Worm (Caenorhabditis elegans) whole organism, L3 larva: Measurements from ENCODE around the gene M04G7.2.

Experiments
- R02D3.7 ChIP-seq: fragments of 150-350 bp; optimal IDR thresholded peaks from 2 replicates; lab custom pipeline; 2014; ENCODE audit warnings: missing biosample characterization, missing genetic modification characterization
- ZK546.5 ChIP-seq: sonication (generic microtip); optimal IDR thresholded peaks from 2 replicates; lab custom pipeline; 2017; ENCODE audit warnings: missing biosample characterization, missing genetic modification characterization
- aly-2 ChIP-seq: fragments of 150-350 bp; optimal IDR thresholded peaks from 2 replicates; lab custom pipeline; 2014; ENCODE audit warnings: missing biosample characterization, missing genetic modification characterization
- ama-1 ChIP-seq: fragments of 150-350 bp; optimal IDR thresholded peaks from 2 replicates; lab custom pipeline; 2018
- ceh-16 ChIP-seq: sonication (generic microtip); optimal IDR thresholded peaks from 2 replicates; lab custom pipeline; 2017; ENCODE audit warnings: missing biosample characterization, missing genetic modification characterization
- ceh-28 ChIP-seq: fragments of 150-350 bp; optimal IDR thresholded peaks from 2 replicates; lab custom pipeline; 2014; ENCODE audit warnings: missing biosample characterization, missing genetic modification reagents, missing genetic modification characterization
- ceh-82 ChIP-seq: fragments of 150-350 bp; optimal IDR thresholded peaks from 2 replicates; lab custom pipeline; 2014; ENCODE audit warnings: missing biosample characterization, missing genetic modification characterization
- ceh-9 ChIP-seq: sonication (generic microtip); optimal IDR thresholded peaks from 2 replicates; lab custom pipeline; 2018; ENCODE audit warnings: missing biosample characterization, missing genetic modification characterization
- daf-12 ChIP-seq: fragments of 150-350 bp; optimal IDR thresholded peaks from 2 replicates; lab custom pipeline; 2014; ENCODE audit warnings: missing biosample characterization, missing genetic modification reagents, missing genetic modification characterization
- egl-27 ChIP-seq: sonication (generic microtip); optimal IDR thresholded peaks from 4 replicates; lab custom pipeline; 2017; ENCODE audit warnings: missing biosample characterization, missing genetic modification reagents, missing genetic modification characterization
- elt-1 ChIP-seq: fragments of 150-350 bp; optimal IDR thresholded peaks from 2 replicates; lab custom pipeline; 2014; ENCODE audit warnings: missing biosample characterization, missing genetic modification characterization
- elt-2 ChIP-seq: sonication (generic microtip); optimal IDR thresholded peaks from 2 replicates; lab custom pipeline; 2016; ENCODE audit warnings: missing genetic modification reagents, mild to moderate bottlenecking, missing genetic modification characterization, missing compliant biosample characterization
- eor-1 ChIP-seq, 2 experiments: fragments of 150-350 bp; optimal IDR thresholded peaks; 2 replicates each; lab custom pipeline; 2014 to 2018; ENCODE audit warnings: missing biosample characterization in 2 of 2, missing genetic modification characterization in 2 of 2
- fkh-2 ChIP-seq: fragments of 150-350 bp; optimal IDR thresholded peaks from 2 replicates; lab custom pipeline; 2014; ENCODE audit warnings: missing biosample characterization, missing genetic modification reagents, missing genetic modification characterization
- fos-1 ChIP-seq: fragments of 150-350 bp; optimal IDR thresholded peaks from 2 replicates; lab custom pipeline; 2014; ENCODE audit warnings: missing biosample characterization, missing genetic modification characterization
- hmg-11 ChIP-seq: sonication (generic microtip); optimal IDR thresholded peaks from 2 replicates; lab custom pipeline; 2016; ENCODE audit warnings: missing genetic modification characterization, missing compliant biosample characterization
- jun-1 ChIP-seq: fragments of 150-350 bp; optimal IDR thresholded peaks from 2 replicates; lab custom pipeline; 2014; ENCODE audit warnings: missing biosample characterization, missing genetic modification reagents, missing genetic modification characterization
- lin-15B ChIP-seq: fragments of 150-350 bp; optimal IDR thresholded peaks from 2 replicates; lab custom pipeline; 2014; ENCODE audit warnings: missing biosample characterization, missing genetic modification characterization
- lin-39 ChIP-seq: fragments of 150-350 bp; optimal IDR thresholded peaks from 2 replicates; lab custom pipeline; 2018; ENCODE audit warnings: missing biosample characterization, missing genetic modification reagents, missing genetic modification characterization
- mdl-1 ChIP-seq: fragments of 150-350 bp; optimal IDR thresholded peaks from 2 replicates; lab custom pipeline; 2014; ENCODE audit warnings: missing biosample characterization, missing genetic modification characterization
- mml-1 ChIP-seq: fragments of 150-350 bp; sonication (generic microtip); optimal IDR thresholded peaks from 3 replicates; lab custom pipeline; 2014; ENCODE audit warnings: missing biosample characterization, missing genetic modification characterization
- nfya-1 ChIP-seq: sonication (generic microtip); optimal IDR thresholded peaks from 2 replicates; lab custom pipeline; 2017; ENCODE audit warnings: missing genetic modification characterization, mild to moderate bottlenecking, missing compliant biosample characterization, antibody characterized with exemption, moderate library complexity; ENCODE audit not compliant: insufficient read depth
- nhr-12 ChIP-seq: fragments of 150-350 bp; optimal IDR thresholded peaks from 2 replicates; lab custom pipeline; 2014; ENCODE audit warnings: missing biosample characterization, missing genetic modification characterization
- nhr-23 ChIP-seq: fragments of 150-350 bp; optimal IDR thresholded peaks from 2 replicates; lab custom pipeline; 2014; ENCODE audit warnings: missing biosample characterization, missing genetic modification reagents, missing genetic modification characterization
- nhr-25 ChIP-seq: sonication (generic microtip); optimal IDR thresholded peaks from 2 replicates; lab custom pipeline; 2017; ENCODE audit warnings: missing biosample characterization, missing genetic modification characterization
- nhr-28 ChIP-seq: fragments of 150-350 bp; optimal IDR thresholded peaks from 2 replicates; lab custom pipeline; 2014; ENCODE audit warnings: missing biosample characterization, missing genetic modification characterization
- nhr-67 ChIP-seq: fragments of 150-350 bp; optimal IDR thresholded peaks from 2 replicates; lab custom pipeline; 2014; ENCODE audit warnings: missing biosample characterization, missing genetic modification characterization
- nhr-76 ChIP-seq: fragments of 150-350 bp; sonication (generic microtip); optimal IDR thresholded peaks from 5 replicates; lab custom pipeline; 2014; ENCODE audit warnings: missing biosample characterization, missing genetic modification characterization
- nhr-77 ChIP-seq: fragments of 150-350 bp; optimal IDR thresholded peaks from 2 replicates; lab custom pipeline; 2014; ENCODE audit warnings: missing biosample characterization, missing genetic modification characterization
- pqm-1 ChIP-seq: fragments of 150-350 bp; optimal IDR thresholded peaks from 2 replicates; lab custom pipeline; 2017; ENCODE audit warnings: missing biosample characterization, missing genetic modification characterization, inconsistent platforms
- skn-1 ChIP-seq: fragments of 150-350 bp; optimal IDR thresholded peaks from 2 replicates; lab custom pipeline; 2014; ENCODE audit warnings: missing biosample characterization, missing genetic modification characterization
- snpc-4 ChIP-seq: fragments of 150-350 bp; optimal IDR thresholded peaks from 2 replicates; lab custom pipeline; 2014; ENCODE audit warnings: missing biosample characterization, missing genetic modification characterization
- unc-39 ChIP-seq: sonication (generic microtip); optimal IDR thresholded peaks from 4 replicates; lab custom pipeline; 2017; ENCODE audit warnings: missing biosample characterization, missing genetic modification characterization
- unc-62 ChIP-seq: fragments of 150-350 bp; sonication (generic microtip); optimal IDR thresholded peaks from 4 replicates; lab custom pipeline; 2014; ENCODE audit warnings: missing biosample characterization, missing genetic modification reagents, missing genetic modification characterization
- zag-1 ChIP-seq: fragments of 150-350 bp; optimal IDR thresholded peaks from 2 replicates; lab custom pipeline; 2014; ENCODE audit warnings: missing biosample characterization, missing genetic modification characterization
- ztf-11 ChIP-seq: fragments of 150-350 bp; optimal IDR thresholded peaks from 2 replicates; lab custom pipeline; 2014; ENCODE audit warnings: missing biosample characterization, missing genetic modification characterization
- ztf-4 ChIP-seq: fragments of 150-350 bp; optimal IDR thresholded peaks from 2 replicates; lab custom pipeline; 2014; ENCODE audit warnings: missing biosample characterization, missing genetic modification characterization

Gene M04G7.2

DNA sequence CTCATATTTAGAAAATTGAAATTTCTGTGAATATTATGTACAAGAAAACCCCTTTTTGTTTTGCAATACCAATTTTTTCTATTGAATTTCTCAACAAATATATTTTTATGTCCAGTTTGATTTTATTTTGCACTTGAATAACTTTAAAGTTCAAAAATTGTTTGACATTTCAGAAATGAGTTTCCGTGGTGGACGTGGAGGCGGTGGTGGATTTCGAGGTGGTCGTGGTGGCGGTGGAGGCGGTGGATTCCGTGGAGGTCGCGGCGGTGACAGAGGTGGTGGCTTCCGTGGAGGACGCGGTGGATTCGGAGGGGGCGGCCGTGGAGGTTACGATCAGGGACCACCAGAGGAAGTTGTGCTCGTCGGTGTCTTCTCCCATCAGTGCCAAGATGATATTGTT, 34.8 kb downstream of the M04G7.2 start, which contains the start of gene garr-1:
Gene garr-1, plus strand, starts transcription at position 174 of the 400 bp plus-strand sequence.
- TF ChIP-seq R02D3.7 (tag; lab: Kevin White, UChicago) (no peak), ceh-16 (tag; lab: Kevin White, UChicago) (no peak), fos-1 (no peak), fkh-2 (tag; lab: Kevin White, UChicago) (no peak), elt-1 (tag; lab: Kevin White, UChicago) (no peak), nhr-67 (tag; lab: Kevin White, UChicago) (no peak), unc-39 (tag; lab: Kevin White, UChicago) (no peak), zag-1 (no peak), snpc-4 (tag; lab: Kevin White, UChicago) (no peak), hmg-11 (tag; lab: Kevin White, UChicago) (no peak), egl-27 (no peak), nfya-1 (tag; lab: Kevin White, UChicago) (no peak), nhr-28 (tag; lab: Kevin White, UChicago) (no peak), ztf-11 (tag; lab: Kevin White, UChicago) (no peak)
- TF ChIP-seq, all 47 proteins: peak for 0

DNA sequence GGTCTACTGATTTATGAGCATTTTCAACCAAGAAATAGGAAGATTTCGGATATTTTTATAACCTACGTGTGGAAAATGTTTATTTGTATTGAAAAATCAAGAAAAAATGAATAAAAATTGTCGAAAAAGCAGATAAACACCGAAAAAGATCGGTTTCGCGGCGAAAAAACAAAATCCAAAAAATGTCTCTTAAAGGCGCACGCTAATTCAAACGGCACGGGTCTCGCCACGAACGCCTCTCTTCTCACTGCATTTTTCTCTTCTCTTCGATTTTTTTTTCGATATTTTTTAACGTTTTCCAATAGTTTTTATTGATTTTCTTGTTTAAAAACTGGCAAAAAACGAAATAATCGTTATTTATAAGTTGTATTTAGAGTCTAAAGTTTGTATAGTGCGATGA, 35.3 kb downstream of the M04G7.2 start:
- TF ChIP-seq nhr-23 (tag; lab: Kevin White, UChicago) = peak; percentile 59
- no peak for TF ChIP-seq ztf-4
- TF ChIP-seq mdl-1 (tag; lab: Kevin White, UChicago) = no peak
- no peak for TF ChIP-seq fos-1
- no peak for TF ChIP-seq skn-1 (tag; lab: Kevin White, UChicago)
- no peak for TF ChIP-seq fkh-2 (tag; lab: Kevin White, UChicago)
- TF ChIP-seq ceh-28 (tag; lab: Kevin White, UChicago) = peak; percentile 32
- peak; percentile 73 for TF ChIP-seq nfya-1 (tag; lab: Kevin White, UChicago)
- peak; percentile 3 for TF ChIP-seq elt-2 (tag; lab: Kevin White, UChicago)
- TF ChIP-seq lin-15B (tag; lab: Kevin White, UChicago) = peak; percentile 72
- peak; percentile 39 for TF ChIP-seq lin-39 (tag; lab: Kevin White, UChicago)
- peak; percentile 60 for TF ChIP-seq hmg-11 (tag; lab: Kevin White, UChicago)
- no peak for TF ChIP-seq ceh-9

DNA sequence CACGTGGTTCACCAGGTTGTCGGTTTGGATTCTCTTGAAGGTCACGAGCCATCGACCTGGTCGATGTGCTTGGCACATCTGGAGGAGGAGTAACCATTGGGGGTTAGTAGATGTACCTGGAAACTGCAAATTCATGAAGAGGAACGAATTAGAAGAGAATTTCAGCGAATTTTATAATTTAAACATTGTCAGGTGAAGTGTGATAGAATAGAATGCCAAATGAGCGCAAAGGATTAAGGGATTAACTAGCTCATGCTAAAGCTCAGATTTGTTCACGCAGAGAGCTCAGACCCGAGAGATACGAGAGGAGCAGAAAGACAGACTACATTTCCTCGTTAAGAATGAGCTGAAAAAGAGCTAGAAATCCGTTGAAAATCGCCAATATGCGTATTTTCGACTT, 35.8 kb downstream of the M04G7.2 start, which contains the start of gene daf-18:
Gene daf-18, minus strand, starts transcription at position 126 of the 400 bp plus-strand sequence.
- TF ChIP-seq ceh-28 (tag; lab: Kevin White, UChicago) (no peak), ZK546.5 (tag; lab: Kevin White, UChicago) (no peak), unc-39 (tag; lab: Kevin White, UChicago) (no peak), zag-1 (no peak), snpc-4 (tag; lab: Kevin White, UChicago) (no peak), lin-39 (tag; lab: Kevin White, UChicago) (no peak), nhr-67 (tag; lab: Kevin White, UChicago) (no peak), aly-2 (tag; lab: Kevin White, UChicago) (no peak), nhr-77 (tag; lab: Kevin White, UChicago) (no peak), ama-1 (lab: Kevin White, UChicago) (no peak), nhr-23 (tag; lab: Kevin White, UChicago) (no peak), pqm-1 (tag; lab: Kevin White, UChicago) (no peak), mml-1 (tag; lab: Kevin White, UChicago) (no peak), daf-12 (tag; lab: Kevin White, UChicago) (no peak), fos-1 (no peak), nhr-25 (tag; lab: Kevin White, UChicago) (no peak), nhr-76 (tag; lab: Kevin White, UChicago) (no peak), mdl-1 (tag; lab: Kevin White, UChicago) (no peak)

- TF ChIP-seq unc-62 (GFP tag; lab: Kevin White, UChicago) = no peak
- no peak for TF ChIP-seq nhr-12
- no peak for TF ChIP-seq ama-1 (lab: Kevin White, UChicago)
- no peak for TF ChIP-seq ceh-82
- no peak for TF ChIP-seq elt-1 (tag; lab: Kevin White, UChicago)
- TF ChIP-seq ZK546.5 (tag; lab: Kevin White, UChicago) = no peak
- no peak for TF ChIP-seq jun-1 (tag; lab: Kevin White, UChicago)
- TF ChIP-seq nhr-67 (tag; lab: Kevin White, UChicago) = no peak
- TF ChIP-seq ceh-16 (tag; lab: Kevin White, UChicago) = no peak
- no peak for TF ChIP-seq eor-1 (tag; optimal IDR thresholded peaks at IDR 0.05; lab: Kevin White, UChicago)
Measured at ce11 chrIV:422112-422511, 38.7 kb downstream of the M04G7.2 start.
